Worm (Caenorhabditis elegans) whole organism, L4 larva: Measurements from ENCODE around the gene ric-8.

Experiments
- D1046.2 ChIP-seq: fragments of 200-800 bp; sonication (Bioruptor generic); IDR thresholded peaks from 2 replicates; pipeline ENCODE4 v1.3.6; 2022; ENCODE audit warnings: missing genetic modification characterization, missing compliant biosample characterization
- F10B5.3 ChIP-seq: sonication (generic microtip); optimal IDR thresholded peaks from 2 replicates; lab custom pipeline; 2016; ENCODE audit warnings: mild to moderate bottlenecking, missing genetic modification characterization, missing compliant biosample characterization
- F44E2.7 ChIP-seq: fragments of 200-800 bp; sonication (Bioruptor generic); IDR thresholded peaks from 2 replicates; pipeline ENCODE4 v2.1.2; 2022; ENCODE audit warnings: missing genetic modification characterization, missing compliant biosample characterization
- F49E8.2 ChIP-seq: sonication (generic microtip); optimal IDR thresholded peaks from 2 replicates; lab custom pipeline; 2016; ENCODE audit warnings: missing compliant biosample characterization, mild to moderate bottlenecking, missing genetic modification characterization, borderline replicate concordance
- Y48G9A.11 ChIP-seq: fragments of 200-800 bp; sonication (Bioruptor generic); IDR thresholded peaks from 2 replicates; pipeline ENCODE4 v1.3.6; 2022; ENCODE audit warnings: missing genetic modification reagents, missing genetic modification characterization, missing compliant biosample characterization
- ZK337.2 ChIP-seq: fragments of 200-800 bp; sonication (Bioruptor generic); IDR thresholded peaks from 2 replicates; pipeline ENCODE4 v1.3.6; 2022; ENCODE audit warnings: missing genetic modification reagents, missing genetic modification characterization, missing compliant biosample characterization
- ZK546.5 ChIP-seq, 2 experiments: sonication (generic microtip); optimal IDR thresholded peaks; 2 replicates each; lab custom pipeline; 2017; ENCODE audit warnings: missing biosample characterization in 2 of 2, missing genetic modification characterization in 2 of 2
- aly-2 ChIP-seq: sonication (generic microtip); optimal IDR thresholded peaks from 2 replicates; lab custom pipeline; 2018; ENCODE audit warnings: missing biosample characterization, missing genetic modification characterization
- arid-1 ChIP-seq: fragments of 200-800 bp; sonication (Bioruptor generic); conservative IDR thresholded peaks from 2 replicates; pipeline ENCODE4 v1.3.6; 2022; ENCODE audit warnings: missing genetic modification reagents, missing genetic modification characterization, missing compliant biosample characterization
- attf-4 ChIP-seq: sonication (generic microtip); optimal IDR thresholded peaks from 3 replicates; lab custom pipeline; 2017; ENCODE audit warnings: missing biosample characterization, missing genetic modification characterization
- ceh-32 ChIP-seq: sonication (generic microtip); optimal IDR thresholded peaks from 2 replicates; lab custom pipeline; 2016; ENCODE audit warnings: mild to moderate bottlenecking, missing genetic modification characterization, missing compliant biosample characterization; ENCODE audit not compliant: poor library complexity
- ceh-44 ChIP-seq: fragments of 200-800 bp; sonication (Bioruptor generic); IDR thresholded peaks from 2 replicates; pipeline ENCODE4 v1.3.6; 2022; ENCODE audit warnings: missing genetic modification reagents, missing genetic modification characterization, missing compliant biosample characterization
- cey-2 ChIP-seq: sonication (generic microtip); optimal IDR thresholded peaks from 3 replicates; lab custom pipeline; 2017; ENCODE audit warnings: missing genetic modification characterization, mild to moderate bottlenecking, missing compliant biosample characterization, antibody characterized with exemption, borderline replicate concordance; ENCODE audit not compliant: insufficient read depth
- ctbp-1 ChIP-seq: fragments of 200-800 bp; sonication (Bioruptor generic); IDR thresholded peaks from 2 replicates; pipeline ENCODE4 v1.3.6; 2022; ENCODE audit warnings: missing genetic modification reagents, missing genetic modification characterization, missing compliant biosample characterization
- daf-16 ChIP-seq, 3 experiments: sonication (generic microtip); optimal IDR thresholded peaks; 2 replicates each; lab custom pipeline; 2016 to 2017; ENCODE audit warnings: missing genetic modification characterization in 3 of 3, missing genetic modification reagents in 3 of 3, mild to moderate bottlenecking in 2 of 3, missing compliant biosample characterization in 2 of 3, missing biosample characterization in 1 of 3, moderate library complexity in 1 of 3
- duxl-1 ChIP-seq: sonication (generic microtip); optimal IDR thresholded peaks from 2 replicates; lab custom pipeline; 2016; ENCODE audit warnings: mild to moderate bottlenecking, missing genetic modification characterization, moderate library complexity, missing compliant biosample characterization; ENCODE audit not compliant: poor library complexity
- egl-27 ChIP-seq: sonication (generic microtip); optimal IDR thresholded peaks from 3 replicates; lab custom pipeline; 2017; ENCODE audit warnings: missing biosample characterization, missing genetic modification reagents, missing genetic modification characterization
- egl-43 ChIP-seq: fragments of 200-800 bp; sonication (Bioruptor generic); IDR thresholded peaks from 2 replicates; pipeline ENCODE4 v1.3.6; 2022; ENCODE audit warnings: missing genetic modification reagents, missing genetic modification characterization, missing compliant biosample characterization
- fos-1 ChIP-seq: fragments of 150-350 bp; optimal IDR thresholded peaks from 2 replicates; lab custom pipeline; 2014; ENCODE audit warnings: missing biosample characterization, missing genetic modification characterization
- hif-1 ChIP-seq, 2 experiments: sonication (generic microtip); optimal IDR thresholded peaks; 2 replicates each; lab custom pipeline; 2016 to 2017; ENCODE audit warnings: missing compliant biosample characterization in 2 of 2, missing genetic modification characterization in 2 of 2, missing genetic modification reagents in 2 of 2, missing genotype in 2 of 2, mild to moderate bottlenecking in 1 of 2
- hlh-11 ChIP-seq: fragments of 200-800 bp; sonication (Bioruptor generic); optimal IDR thresholded peaks from 2 replicates; lab custom pipeline; 2018; ENCODE audit warnings: mild to moderate bottlenecking, missing genetic modification characterization, missing compliant biosample characterization
- lin-1 ChIP-seq: fragments of 200-800 bp; sonication (Bioruptor generic); IDR thresholded peaks from 2 replicates; pipeline ENCODE4 v1.3.6; 2022; ENCODE audit warnings: missing genetic modification reagents, missing genetic modification characterization, missing compliant biosample characterization
- lin-13 ChIP-seq: fragments of 150-350 bp; optimal IDR thresholded peaks from 2 replicates; lab custom pipeline; 2014; ENCODE audit warnings: missing biosample characterization, missing genetic modification reagents, missing genetic modification characterization
- lin-38 ChIP-seq: fragments of 200-800 bp; sonication (Bioruptor generic); IDR thresholded peaks from 2 replicates; pipeline ENCODE4 v1.3.6; 2022; ENCODE audit warnings: missing genetic modification reagents, missing genetic modification characterization, missing compliant biosample characterization
- lin-39 ChIP-seq: fragments of 150-350 bp; optimal IDR thresholded peaks from 2 replicates; lab custom pipeline; 2014; ENCODE audit warnings: missing biosample characterization, missing genetic modification reagents, missing genetic modification characterization
- lsy-2 ChIP-seq, 2 experiments: fragments of 150-350 bp in 1 of 2; sonication (generic microtip) in 1 of 2; optimal IDR thresholded peaks; 2 replicates each; lab custom pipeline; 2014 to 2017; ENCODE audit warnings: missing biosample characterization in 2 of 2, missing genetic modification characterization in 2 of 2
- mdt-29 ChIP-seq: fragments of 200-800 bp; sonication (Bioruptor generic); IDR thresholded peaks from 2 replicates; pipeline ENCODE4 v1.3.6; 2022; ENCODE audit warnings: missing genetic modification reagents, missing genetic modification characterization, missing compliant biosample characterization
- mxl-3 ChIP-seq: fragments of 200-800 bp; sonication (Bioruptor generic); optimal IDR thresholded peaks from 2 replicates; lab custom pipeline; 2018; ENCODE audit warnings: mild to moderate bottlenecking, missing genetic modification characterization, missing compliant biosample characterization
- nhr-41 ChIP-seq: fragments of 200-800 bp; sonication (Bioruptor generic); IDR thresholded peaks from 2 replicates; pipeline ENCODE4 v1.3.6; 2022; ENCODE audit warnings: missing genetic modification reagents, missing genetic modification characterization, missing compliant biosample characterization
- nhr-42 ChIP-seq: fragments of 200-800 bp; sonication (Bioruptor generic); IDR thresholded peaks from 2 replicates; pipeline ENCODE4 v1.3.6; 2022; ENCODE audit warnings: missing genetic modification characterization, missing compliant biosample characterization
- nhr-48 ChIP-seq: sonication (generic microtip); optimal IDR thresholded peaks from 2 replicates; lab custom pipeline; 2016; ENCODE audit warnings: mild to moderate bottlenecking, missing genetic modification characterization, missing compliant biosample characterization
- nhr-76 ChIP-seq: fragments of 150-350 bp; optimal IDR thresholded peaks from 2 replicates; lab custom pipeline; 2014; ENCODE audit warnings: missing biosample characterization, missing genetic modification characterization
- nhr-77 ChIP-seq: fragments of 150-350 bp; optimal IDR thresholded peaks from 2 replicates; lab custom pipeline; 2014; ENCODE audit warnings: missing biosample characterization, missing genetic modification characterization
- rbr-2 ChIP-seq: sonication (generic microtip); optimal IDR thresholded peaks from 2 replicates; lab custom pipeline; 2016; ENCODE audit warnings: missing genotype, missing genetic modification characterization, missing compliant biosample characterization
- saeg-2 ChIP-seq: fragments of 200-800 bp; sonication (Bioruptor generic); IDR thresholded peaks from 2 replicates; pipeline ENCODE4 v1.3.6; 2022; ENCODE audit warnings: missing genetic modification reagents, missing genetic modification characterization, missing compliant biosample characterization
- set-16 ChIP-seq: fragments of 200-800 bp; sonication (Bioruptor generic); IDR thresholded peaks from 2 replicates; pipeline ENCODE4 v1.3.6; 2022; ENCODE audit warnings: missing genetic modification reagents, missing genetic modification characterization, missing compliant biosample characterization
- snpc-1.2 ChIP-seq: fragments of 200-800 bp; sonication (Bioruptor generic); IDR thresholded peaks from 2 replicates; pipeline ENCODE4 v1.3.6; 2022; ENCODE audit warnings: missing genetic modification reagents, missing genetic modification characterization, missing compliant biosample characterization
- snpc-4 ChIP-seq: fragments of 150-350 bp; optimal IDR thresholded peaks from 2 replicates; lab custom pipeline; 2014; ENCODE audit warnings: missing biosample characterization, missing genetic modification characterization
- spr-1 ChIP-seq: sonication (generic microtip); optimal IDR thresholded peaks from 2 replicates; lab custom pipeline; 2016; ENCODE audit warnings: mild to moderate bottlenecking, missing genetic modification characterization, missing compliant biosample characterization
- spr-3 ChIP-seq: fragments of 200-800 bp; sonication (Bioruptor generic); optimal IDR thresholded peaks from 2 replicates; lab custom pipeline; 2018; ENCODE audit warnings: mild to moderate bottlenecking, missing genetic modification characterization, missing compliant biosample characterization
- tra-1 ChIP-seq: fragments of 200-800 bp; sonication (Bioruptor generic); IDR thresholded peaks from 2 replicates; pipeline ENCODE4 v1.3.6; 2022; ENCODE audit warnings: missing genetic modification reagents, missing genetic modification characterization, missing compliant biosample characterization
- unc-130 ChIP-seq: sonication (generic microtip); optimal IDR thresholded peaks from 2 replicates; lab custom pipeline; 2016; ENCODE audit warnings: missing genetic modification reagents, missing genetic modification characterization, missing compliant biosample characterization
- unc-39 ChIP-seq: sonication (generic microtip); optimal IDR thresholded peaks from 2 replicates; lab custom pipeline; 2017; ENCODE audit warnings: missing biosample characterization, missing genetic modification characterization
- vab-7 ChIP-seq: fragments of 200-800 bp; sonication (Bioruptor generic); IDR thresholded peaks from 2 replicates; pipeline ENCODE4 v1.3.6; 2022; ENCODE audit warnings: missing genetic modification reagents, missing genetic modification characterization, missing compliant biosample characterization
- zfp-3 ChIP-seq: fragments of 200-800 bp; sonication (Bioruptor generic); conservative IDR thresholded peaks from 2 replicates; pipeline ENCODE4 v1.3.6; 2022; ENCODE audit warnings: missing genetic modification reagents, missing genetic modification characterization, missing compliant biosample characterization
- zip-2 ChIP-seq: fragments of 150-350 bp; optimal IDR thresholded peaks from 2 replicates; lab custom pipeline; 2014; ENCODE audit warnings: missing biosample characterization, missing genetic modification characterization
- ztf-11 ChIP-seq: fragments of 150-350 bp; optimal IDR thresholded peaks from 2 replicates; lab custom pipeline; 2014; ENCODE audit warnings: missing biosample characterization, missing genetic modification characterization

ric-8 gene

DNA sequence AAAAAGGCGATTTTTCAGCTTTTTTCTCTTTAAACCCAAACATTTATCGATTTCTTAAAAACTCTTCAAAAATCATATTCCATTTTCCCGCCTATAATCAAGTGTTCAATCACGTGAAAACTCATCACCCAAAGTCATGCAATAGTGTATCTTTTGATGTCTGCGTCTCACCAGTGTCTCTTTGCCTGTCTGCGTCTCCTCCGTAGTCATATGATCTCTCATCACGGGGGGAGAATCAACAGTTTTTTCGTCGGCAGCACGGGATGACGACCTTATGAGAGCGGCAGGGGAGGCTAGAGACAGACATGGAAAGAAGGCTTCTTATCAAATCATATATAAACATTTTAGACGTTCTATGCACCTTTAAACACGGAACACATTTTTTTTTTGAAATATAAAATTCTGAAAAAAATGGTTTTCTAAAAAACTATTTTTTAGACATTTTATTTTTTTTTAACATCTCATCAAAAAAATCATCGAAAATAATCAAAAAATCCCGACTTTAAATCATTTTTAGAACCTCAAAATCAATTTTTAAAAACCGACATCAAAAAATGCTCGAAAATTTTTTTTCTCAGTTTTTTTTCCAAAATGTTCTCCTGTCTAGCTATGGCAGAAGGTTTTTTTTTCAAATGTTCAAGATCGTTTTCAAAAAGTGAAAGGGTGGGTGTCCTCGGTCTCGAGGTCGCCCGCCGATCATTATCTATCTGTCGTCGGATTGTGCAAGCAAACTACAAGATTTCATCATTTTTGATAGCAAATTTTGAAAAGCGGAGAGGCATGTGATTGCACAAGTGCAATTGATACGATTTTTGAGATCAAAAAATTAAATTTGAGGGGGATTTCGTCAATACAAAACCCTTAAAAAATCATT is 40.5 kb upstream of the ric-8 start (continued):
- TF ChIP-seq saeg-2 (GFP tag; lab: Robert Waterston, UW) (peak; percentile 93), zip-2 (tag; lab: Kevin White, UChicago) (peak; percentile 84), unc-39 (tag; lab: Kevin White, UChicago) (no peak), lin-13 (GFP tag; lab: Kevin White, UChicago) (peak; percentile 84), lin-1 (GFP tag; lab: Robert Waterston, UW) (peak; percentile 95), F49E8.2 (tag; lab: Kevin White, UChicago) (no peak), F44E2.7 (GFP tag; lab: Robert Waterston, UW) (0 out of 2 replicates have a peak, but pooled peaks have one; percentile 17)

DNA sequence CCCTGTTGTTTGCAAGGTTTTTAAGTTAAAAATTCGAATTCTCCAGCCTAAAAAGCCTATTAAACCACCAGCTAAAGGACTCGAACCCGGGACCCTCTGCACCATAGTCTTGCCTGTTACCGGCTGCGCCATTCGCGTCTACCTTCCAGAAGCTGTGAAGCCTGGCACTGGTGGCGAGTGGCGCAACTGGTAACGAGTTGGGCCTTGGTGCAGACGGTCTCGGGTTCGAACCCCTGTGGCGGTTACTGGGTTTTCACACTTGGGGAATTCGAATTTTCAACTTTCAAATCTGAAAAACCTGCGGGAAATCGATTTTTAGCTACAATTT is 39.9 kb upstream of the ric-8 start:
- TF ChIP-seq fos-1 (tag; lab: Kevin White, UChicago), result no peak
- no peak for TF ChIP-seq nhr-42 (GFP tag; lab: Robert Waterston, UW)
- no peak for TF ChIP-seq F49E8.2 (tag; lab: Kevin White, UChicago)
- no peak for TF ChIP-seq rbr-2
- TF ChIP-seq spr-1 (tag; lab: Kevin White, UChicago), result no peak
- no peak for TF ChIP-seq ztf-11 (tag; lab: Kevin White, UChicago)
- peak; percentile 32 for TF ChIP-seq lin-38 (GFP tag; lab: Robert Waterston, UW)
- TF ChIP-seq aly-2 (tag; lab: Kevin White, UChicago), result no peak
- TF ChIP-seq attf-4 (tag; lab: Kevin White, UChicago), result no peak
- no peak for TF ChIP-seq egl-27 (tag; lab: Kevin White, UChicago)
- no peak for TF ChIP-seq tra-1 (GFP tag; lab: Robert Waterston, UW)
- no peak for TF ChIP-seq ceh-32 (tag; lab: Kevin White, UChicago)
- TF ChIP-seq ceh-44 (GFP tag; lab: Robert Waterston, UW), result no peak
- no peak for TF ChIP-seq nhr-41 (GFP tag; lab: Robert Waterston, UW)
- no peak for TF ChIP-seq hif-1 (tag; optimal IDR thresholded peaks at IDR 0.05; lab: Kevin White, UChicago)
- TF ChIP-seq lin-39 (tag; lab: Kevin White, UChicago), result no peak
- TF ChIP-seq ctbp-1 (GFP tag; lab: Robert Waterston, UW), result peak; percentile 43; the same call in 1 of the 2 replicates
- TF ChIP-seq arid-1, result no peak
- 0 out of 2 replicates have a peak, but pooled peaks have one; percentile 68 for TF ChIP-seq D1046.2 (GFP tag; lab: Robert Waterston, UW)
- 0 out of 2 replicates have a peak, but pooled peaks have one; percentile 18 for TF ChIP-seq ZK337.2 (GFP tag; lab: Robert Waterston, UW)
- TF ChIP-seq nhr-76, result no peak
- peak; percentile 55 for TF ChIP-seq snpc-1.2 (GFP tag; lab: Robert Waterston, UW)
- TF ChIP-seq Y48G9A.11, result 0 out of 2 replicates have a peak, but pooled peaks have one; percentile 65
- no peak for TF ChIP-seq cey-2 (tag; lab: Kevin White, UChicago)
- TF ChIP-seq lsy-2 (tag; optimal IDR thresholded peaks at IDR 0.05; lab: Kevin White, UChicago), result no peak
- no peak for TF ChIP-seq F10B5.3
- TF ChIP-seq mdt-29 (GFP tag; lab: Robert Waterston, UW), result no peak
- TF ChIP-seq snpc-4 (tag; lab: Kevin White, UChicago), result no peak
- no peak for TF ChIP-seq vab-7 (GFP tag; lab: Robert Waterston, UW)
- TF ChIP-seq nhr-77 (tag; lab: Kevin White, UChicago), result no peak
- TF ChIP-seq hlh-11, result no peak
- TF ChIP-seq zfp-3 (GFP tag; lab: Robert Waterston, UW), result 0 out of 2 replicates have a peak, but pooled peaks have one; percentile 41
- no peak for TF ChIP-seq daf-16 (GFP tag; optimal IDR thresholded peaks at IDR 0.05; lab: Kevin White, UChicago)
- TF ChIP-seq daf-16 (tag; optimal IDR thresholded peaks at IDR 0.05; lab: Kevin White, UChicago), result no peak
- TF ChIP-seq mxl-3 (GFP tag; lab: Kevin White, UChicago), result no peak
- TF ChIP-seq unc-130 (GFP tag; lab: Kevin White, UChicago), result no peak
- TF ChIP-seq ZK546.5 (tag; optimal IDR thresholded peaks at IDR 0.05; lab: Kevin White, UChicago), result no peak
- peak; percentile 76 for TF ChIP-seq set-16 (GFP tag; lab: Robert Waterston, UW)
- TF ChIP-seq spr-3 (GFP tag; lab: Kevin White, UChicago), result no peak
- TF ChIP-seq nhr-48 (tag; lab: Kevin White, UChicago), result no peak
- TF ChIP-seq egl-43, result peak; percentile 70; the same call in 1 of the 2 replicates
- no peak for TF ChIP-seq duxl-1 (tag; lab: Kevin White, UChicago)
